Worm (Caenorhabditis elegans) whole organism, L4 larva: ENCODE data around the gene F43C11.7.
A peak's percentile ranks its signal among the peaks of the same experiment; 100 is the strongest.

ENCODE experiments used
- F10B5.3 ChIP-seq: sonication (generic microtip); optimal IDR thresholded peaks from 2 replicates; lab custom pipeline; 2016; ENCODE audit warnings: mild to moderate bottlenecking, missing genetic modification characterization, missing compliant biosample characterization
- F37D6.2 ChIP-seq: sonication (generic microtip); optimal IDR thresholded peaks from 2 replicates; lab custom pipeline; 2016; ENCODE audit warnings: mild to moderate bottlenecking, missing genetic modification characterization, missing compliant biosample characterization
- F49E8.2 ChIP-seq: sonication (generic microtip); optimal IDR thresholded peaks from 2 replicates; lab custom pipeline; 2016; ENCODE audit warnings: missing compliant biosample characterization, mild to moderate bottlenecking, missing genetic modification characterization, borderline replicate concordance
- Y105C5A.15 ChIP-seq: fragments of 200-800 bp; sonication (Bioruptor generic); IDR thresholded peaks from 2 replicates; pipeline ENCODE4 v1.3.6; 2022; ENCODE audit warnings: missing genetic modification characterization, missing compliant biosample characterization
- ZK546.5 ChIP-seq, 2 experiments: sonication (generic microtip); optimal IDR thresholded peaks; 2 replicates each; lab custom pipeline; 2017; ENCODE audit warnings: missing biosample characterization in 2 of 2, missing genetic modification characterization in 2 of 2
- ces-1 ChIP-seq: fragments of 150-350 bp; sonication (generic microtip); optimal IDR thresholded peaks from 4 replicates; lab custom pipeline; 2014; ENCODE audit warnings: missing biosample characterization, missing genetic modification reagents, missing genetic modification characterization
- ctbp-1 ChIP-seq: fragments of 200-800 bp; sonication (Bioruptor generic); IDR thresholded peaks from 2 replicates; pipeline ENCODE4 v1.3.6; 2022; ENCODE audit warnings: missing genetic modification reagents, missing genetic modification characterization, missing compliant biosample characterization
- daf-16 ChIP-seq, 3 experiments: sonication (generic microtip); optimal IDR thresholded peaks; 2 replicates each; lab custom pipeline; 2016 to 2017; ENCODE audit warnings: missing genetic modification characterization in 3 of 3, missing genetic modification reagents in 3 of 3, mild to moderate bottlenecking in 2 of 3, missing compliant biosample characterization in 2 of 3, missing biosample characterization in 1 of 3, moderate library complexity in 1 of 3
- daf-19 ChIP-seq: fragments of 200-800 bp; sonication (Bioruptor generic); conservative IDR thresholded peaks from 2 replicates; pipeline ENCODE4 v1.3.6; 2022; ENCODE audit warnings: missing genetic modification characterization, missing compliant biosample characterization
- daf-8 ChIP-seq: fragments of 200-800 bp; sonication (Bioruptor generic); IDR thresholded peaks from 2 replicates; pipeline ENCODE4 v1.3.6; 2022; ENCODE audit warnings: missing genetic modification characterization, missing compliant biosample characterization
- duxl-1 ChIP-seq: sonication (generic microtip); optimal IDR thresholded peaks from 2 replicates; lab custom pipeline; 2016; ENCODE audit warnings: mild to moderate bottlenecking, missing genetic modification characterization, moderate library complexity, missing compliant biosample characterization; ENCODE audit not compliant: poor library complexity
- egl-27 ChIP-seq: sonication (generic microtip); optimal IDR thresholded peaks from 3 replicates; lab custom pipeline; 2017; ENCODE audit warnings: missing biosample characterization, missing genetic modification reagents, missing genetic modification characterization
- fkh-10 ChIP-seq: fragments of 150-350 bp; optimal IDR thresholded peaks from 2 replicates; lab custom pipeline; 2014; ENCODE audit warnings: missing biosample characterization, missing genetic modification reagents, missing genetic modification characterization
- gei-8 ChIP-seq: fragments of 200-800 bp; sonication (Bioruptor generic); optimal IDR thresholded peaks from 2 replicates; lab custom pipeline; 2018; ENCODE audit warnings: mild to moderate bottlenecking, missing genetic modification characterization, missing compliant biosample characterization
- hif-1 ChIP-seq, 2 experiments: sonication (generic microtip); optimal IDR thresholded peaks; 2 replicates each; lab custom pipeline; 2016 to 2017; ENCODE audit warnings: missing compliant biosample characterization in 2 of 2, missing genetic modification characterization in 2 of 2, missing genetic modification reagents in 2 of 2, missing genotype in 2 of 2, mild to moderate bottlenecking in 1 of 2
- hlh-11 ChIP-seq: fragments of 200-800 bp; sonication (Bioruptor generic); optimal IDR thresholded peaks from 2 replicates; lab custom pipeline; 2018; ENCODE audit warnings: mild to moderate bottlenecking, missing genetic modification characterization, missing compliant biosample characterization
- lin-38 ChIP-seq: fragments of 200-800 bp; sonication (Bioruptor generic); IDR thresholded peaks from 2 replicates; pipeline ENCODE4 v1.3.6; 2022; ENCODE audit warnings: missing genetic modification reagents, missing genetic modification characterization, missing compliant biosample characterization
- lin-39 ChIP-seq: fragments of 150-350 bp; optimal IDR thresholded peaks from 2 replicates; lab custom pipeline; 2014; ENCODE audit warnings: missing biosample characterization, missing genetic modification reagents, missing genetic modification characterization
- madf-5 ChIP-seq, 2 experiments: fragments of 200-800 bp; sonication (Bioruptor generic); IDR thresholded peaks; 2 replicates each; pipeline ENCODE4 v1.3.6; 2022; ENCODE audit warnings: missing compliant biosample characterization in 2 of 2, missing genetic modification characterization in 2 of 2
- mep-1 ChIP-seq: fragments of 150-350 bp; sonication (generic microtip); optimal IDR thresholded peaks from 3 replicates; lab custom pipeline; 2014; ENCODE audit warnings: missing biosample characterization, missing genetic modification characterization
- mxl-2 ChIP-seq: fragments of 200-800 bp; sonication (Bioruptor generic); conservative IDR thresholded peaks from 2 replicates; pipeline ENCODE4 v1.3.6; 2022; ENCODE audit warnings: missing genetic modification reagents, missing genetic modification characterization, missing compliant biosample characterization
- nhr-10 ChIP-seq: fragments of 150-350 bp; optimal IDR thresholded peaks from 2 replicates; lab custom pipeline; 2014; ENCODE audit warnings: missing biosample characterization, missing genetic modification characterization
- nhr-111 ChIP-seq: fragments of 200-800 bp; sonication (Bioruptor generic); optimal IDR thresholded peaks from 2 replicates; lab custom pipeline; 2018; ENCODE audit warnings: mild to moderate bottlenecking, missing genetic modification characterization, missing compliant biosample characterization
- nhr-42 ChIP-seq: fragments of 200-800 bp; sonication (Bioruptor generic); IDR thresholded peaks from 2 replicates; pipeline ENCODE4 v1.3.6; 2022; ENCODE audit warnings: missing genetic modification characterization, missing compliant biosample characterization
- nhr-48 ChIP-seq: sonication (generic microtip); optimal IDR thresholded peaks from 2 replicates; lab custom pipeline; 2016; ENCODE audit warnings: mild to moderate bottlenecking, missing genetic modification characterization, missing compliant biosample characterization
- nhr-77 ChIP-seq: fragments of 150-350 bp; optimal IDR thresholded peaks from 2 replicates; lab custom pipeline; 2014; ENCODE audit warnings: missing biosample characterization, missing genetic modification characterization
- set-16 ChIP-seq: fragments of 200-800 bp; sonication (Bioruptor generic); IDR thresholded peaks from 2 replicates; pipeline ENCODE4 v1.3.6; 2022; ENCODE audit warnings: missing genetic modification reagents, missing genetic modification characterization, missing compliant biosample characterization
- skn-1 ChIP-seq: fragments of 150-350 bp; optimal IDR thresholded peaks from 2 replicates; lab custom pipeline; 2014; ENCODE audit warnings: missing biosample characterization, missing genetic modification characterization
- snpc-4 ChIP-seq: fragments of 150-350 bp; optimal IDR thresholded peaks from 2 replicates; lab custom pipeline; 2014; ENCODE audit warnings: missing biosample characterization, missing genetic modification characterization
- spr-1 ChIP-seq: sonication (generic microtip); optimal IDR thresholded peaks from 2 replicates; lab custom pipeline; 2016; ENCODE audit warnings: mild to moderate bottlenecking, missing genetic modification characterization, missing compliant biosample characterization
- spr-3 ChIP-seq: fragments of 200-800 bp; sonication (Bioruptor generic); optimal IDR thresholded peaks from 2 replicates; lab custom pipeline; 2018; ENCODE audit warnings: mild to moderate bottlenecking, missing genetic modification characterization, missing compliant biosample characterization
- unc-130 ChIP-seq: sonication (generic microtip); optimal IDR thresholded peaks from 2 replicates; lab custom pipeline; 2016; ENCODE audit warnings: missing genetic modification reagents, missing genetic modification characterization, missing compliant biosample characterization
- zfp-2 ChIP-seq: sonication (generic microtip); optimal IDR thresholded peaks from 2 replicates; lab custom pipeline; 2016; ENCODE audit warnings: mild to moderate bottlenecking, missing genetic modification characterization, missing compliant biosample characterization
- zfp-3 ChIP-seq: fragments of 200-800 bp; sonication (Bioruptor generic); conservative IDR thresholded peaks from 2 replicates; pipeline ENCODE4 v1.3.6; 2022; ENCODE audit warnings: missing genetic modification reagents, missing genetic modification characterization, missing compliant biosample characterization
- zip-2 ChIP-seq: fragments of 150-350 bp; optimal IDR thresholded peaks from 2 replicates; lab custom pipeline; 2014; ENCODE audit warnings: missing biosample characterization, missing genetic modification characterization
- ztf-11 ChIP-seq: fragments of 150-350 bp; optimal IDR thresholded peaks from 2 replicates; lab custom pipeline; 2014; ENCODE audit warnings: missing biosample characterization, missing genetic modification characterization

The F43C11.7 gene

DNA sequence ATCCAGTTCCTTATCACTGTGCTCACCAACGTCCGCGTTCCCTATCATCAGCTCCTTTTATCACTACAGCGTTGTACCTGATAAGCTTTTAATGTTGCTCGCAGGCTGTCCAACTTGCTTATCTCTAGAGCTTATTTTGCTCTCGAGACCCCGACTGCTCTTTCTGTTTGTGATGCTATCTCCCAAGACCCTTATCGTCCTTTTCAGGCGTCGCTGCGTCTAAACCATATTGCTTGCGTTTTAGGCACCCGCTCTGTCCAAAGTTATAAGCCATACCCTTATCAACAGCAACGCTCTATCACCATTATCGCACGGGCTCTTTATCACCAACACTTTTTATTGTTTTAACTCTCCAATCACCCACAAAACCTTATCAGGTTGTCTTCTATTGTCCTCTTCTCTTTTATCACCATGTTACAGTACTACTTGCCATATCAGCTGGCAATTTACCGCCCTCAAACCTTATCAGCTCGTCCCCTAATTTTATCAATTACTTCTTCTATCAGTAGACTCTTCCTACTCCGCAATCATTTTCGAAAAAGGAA, 42.8 kb downstream of the F43C11.7 start (continued):
- TF ChIP-seq spr-1 (peak; percentile 29), unc-130 (no peak), nhr-10 (tag; lab: Kevin White, UChicago) (peak; percentile 60), hlh-11 (tag; lab: Kevin White, UChicago) (peak; percentile 98), madf-5 (GFP tag; IDR thresholded peaks at IDR 0.05; lab: Robert Waterston, UW) (no peak), nhr-48 (tag; lab: Kevin White, UChicago) (peak; percentile 95), zip-2 (tag; lab: Kevin White, UChicago) (no peak), daf-16 (GFP tag; optimal IDR thresholded peaks at IDR 0.05; lab: Kevin White, UChicago) (peak in 1 of 2 experiments; percentile 98), daf-16 (tag; optimal IDR thresholded peaks at IDR 0.05; lab: Kevin White, UChicago) (peak; percentile 94), nhr-111 (GFP tag; lab: Kevin White, UChicago) (no peak), F10B5.3 (tag; lab: Kevin White, UChicago) (no peak), nhr-42 (peak; percentile 81)
- TF ChIP-seq, all 104 proteins: peak for 38

DNA sequence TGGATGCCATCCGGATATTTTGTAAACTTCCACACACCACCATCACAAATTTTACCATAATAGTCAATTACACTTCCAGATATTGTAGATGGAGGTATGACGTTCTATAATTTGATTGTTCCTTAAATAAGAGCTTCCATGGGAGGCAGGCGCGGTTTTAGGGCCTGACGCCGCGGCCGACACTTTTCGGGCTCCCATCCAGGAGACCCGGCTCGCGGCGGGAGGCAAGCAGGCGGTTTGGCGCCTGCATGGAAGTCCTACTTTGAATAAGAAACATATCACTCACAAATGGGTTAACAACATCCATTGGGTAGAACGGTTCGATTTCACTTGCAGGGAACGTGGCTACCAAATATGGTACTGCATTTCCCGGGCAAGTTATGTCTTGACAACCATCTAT, 44.0 kb downstream of the F43C11.7 start:
- peak; percentile 83 for TF ChIP-seq set-16 (GFP tag; lab: Robert Waterston, UW)
- TF ChIP-seq snpc-4 (tag; lab: Kevin White, UChicago) = no peak
- TF ChIP-seq madf-5 (GFP tag; IDR thresholded peaks at IDR 0.05; lab: Robert Waterston, UW) = no peak
- TF ChIP-seq F37D6.2 (tag; lab: Kevin White, UChicago) = no peak
- TF ChIP-seq, all 104 proteins: peak for 1

DNA sequence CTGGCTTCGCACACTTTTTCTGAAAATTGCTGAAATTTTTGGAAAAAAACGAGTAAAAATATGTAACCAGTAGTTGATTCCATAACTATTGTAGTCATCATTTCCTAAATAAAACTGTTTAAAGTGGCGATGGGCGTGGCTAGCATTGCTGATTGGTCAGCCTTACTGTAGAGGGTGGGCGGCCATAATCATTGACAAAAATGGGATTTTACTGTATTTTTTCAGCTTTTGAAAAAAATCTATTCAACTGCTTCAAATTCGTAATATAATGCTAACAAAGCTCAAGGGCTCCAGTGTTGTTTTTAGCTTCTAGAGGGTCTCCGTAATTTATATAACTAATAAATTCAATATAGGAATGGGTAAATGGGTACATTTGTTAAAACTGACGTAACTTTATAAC, 44.5 kb downstream of the F43C11.7 start, which contains the start of gene F16G10.7:
TSS of gene F16G10.7 (minus strand) at position 101 of the 400 bp plus-strand sequence.
- TF ChIP-seq egl-27 (tag; lab: Kevin White, UChicago) (no peak), spr-3 (GFP tag; lab: Kevin White, UChicago) (no peak), Y105C5A.15 (no peak), ztf-11 (tag; lab: Kevin White, UChicago) (no peak)

DNA sequence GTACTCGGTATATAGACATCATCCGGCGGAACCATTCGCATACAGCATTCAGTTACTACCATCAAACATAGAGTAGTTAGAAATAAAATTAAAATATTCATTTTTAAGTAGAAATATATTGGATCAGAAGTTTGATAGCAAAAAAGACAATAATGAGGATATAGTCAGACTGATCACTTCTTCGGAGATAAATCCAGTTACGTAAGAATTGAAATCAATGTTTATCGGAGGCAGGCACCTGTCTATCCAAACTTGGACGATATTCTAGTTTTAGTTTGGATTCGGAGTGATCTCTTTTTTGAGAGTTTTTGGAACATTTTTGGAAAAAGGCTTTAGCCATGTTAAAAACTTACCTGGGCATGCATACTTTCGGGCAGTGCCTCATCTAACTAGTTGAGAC, 47.6 kb downstream of the F43C11.7 start, which contains the start of gene F16G10.8:
TSS of gene F16G10.8 (minus strand) at position 101 of the 400 bp plus-strand sequence.
- TF ChIP-seq zfp-2 (tag; lab: Kevin White, UChicago) (no peak), nhr-48 (tag; lab: Kevin White, UChicago) (no peak), zfp-3 (GFP tag; lab: Robert Waterston, UW) (no peak), egl-27 (tag; lab: Kevin White, UChicago) (no peak)

DNA sequence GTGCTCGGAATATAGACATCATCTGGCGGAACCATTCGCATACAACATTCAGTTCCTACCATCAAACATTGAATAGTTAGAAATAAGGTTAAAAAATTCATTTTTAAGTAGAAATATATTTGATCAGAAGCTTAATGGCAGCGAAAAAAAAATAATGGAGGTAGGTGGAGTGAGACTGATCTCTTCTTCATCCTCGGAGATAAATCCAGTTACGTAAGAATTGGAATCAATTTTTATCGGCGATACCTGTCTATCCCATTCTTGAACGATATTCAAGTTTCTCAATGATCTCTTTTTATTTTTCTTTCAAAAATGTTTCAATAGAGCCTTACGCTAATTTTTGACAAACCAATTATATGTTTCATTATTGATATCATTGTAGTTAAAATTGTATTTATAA, 49.8 kb downstream of the F43C11.7 start, which contains the start of gene F16G10.9:
TSS of gene F16G10.9 (minus strand) at position 101 of the 400 bp plus-strand sequence.
- TF ChIP-seq lin-39 = no peak
- no peak for TF ChIP-seq gei-8 (GFP tag; lab: Kevin White, UChicago)
- TF ChIP-seq egl-27 (tag; lab: Kevin White, UChicago) = no peak
- TF ChIP-seq nhr-77 = no peak
- TF ChIP-seq F10B5.3 (tag; lab: Kevin White, UChicago) = no peak
- no peak for TF ChIP-seq hif-1 (tag; optimal IDR thresholded peaks at IDR 0.05; lab: Kevin White, UChicago)
- TF ChIP-seq daf-8 (GFP tag; lab: Robert Waterston, UW) = no peak
- no peak for TF ChIP-seq nhr-111 (GFP tag; lab: Kevin White, UChicago)
- no peak for TF ChIP-seq ces-1 (GFP tag; lab: Kevin White, UChicago)
- TF ChIP-seq duxl-1 (tag; lab: Kevin White, UChicago) = no peak
- TF ChIP-seq mep-1 = no peak
- TF ChIP-seq F49E8.2 (tag; lab: Kevin White, UChicago) = no peak
- TF ChIP-seq skn-1 (tag; lab: Kevin White, UChicago) = no peak
- no peak for TF ChIP-seq mxl-2 (GFP tag; lab: Robert Waterston, UW)
- no peak for TF ChIP-seq lin-38
- TF ChIP-seq daf-19 (GFP tag; lab: Robert Waterston, UW) = no peak
- no peak for TF ChIP-seq ZK546.5 (tag; optimal IDR thresholded peaks at IDR 0.05; lab: Kevin White, UChicago)
- TF ChIP-seq ctbp-1 (GFP tag; lab: Robert Waterston, UW) = no peak
- TF ChIP-seq fkh-10 (GFP tag; lab: Kevin White, UChicago) = no peak
- TF ChIP-seq, all 104 proteins: peak for 0
